Worm (Caenorhabditis elegans) whole organism, mixed stage, embryonic: Measurements from ENCODE around the gene bcl-7.

Source experiments
- M03D4.4 ChIP-seq: sonication (generic microtip); optimal IDR thresholded peaks from 2 replicates; lab custom pipeline; 2017; ENCODE audit warnings: mild to moderate bottlenecking, missing genetic modification characterization, missing compliant biosample characterization
- bed-3 ChIP-seq: fragments of 200-800 bp; sonication (Bioruptor generic); optimal IDR thresholded peaks from 3 replicates; lab custom pipeline; 2018; ENCODE audit warnings: mild to moderate bottlenecking, missing genetic modification characterization, moderate library complexity, missing compliant biosample characterization
- blmp-1 ChIP-seq: fragments of 150-350 bp; optimal IDR thresholded peaks from 2 replicates; lab custom pipeline; 2014; ENCODE audit warnings: missing biosample characterization, missing genetic modification characterization
- ceh-39 ChIP-seq: fragments of 150-350 bp; optimal IDR thresholded peaks from 2 replicates; lab custom pipeline; 2014; ENCODE audit warnings: missing biosample characterization, missing genetic modification characterization
- ceh-43 ChIP-seq: fragments of 200-800 bp; sonication (Bioruptor generic); optimal IDR thresholded peaks from 2 replicates; lab custom pipeline; 2018; ENCODE audit warnings: mild to moderate bottlenecking, missing genetic modification characterization, moderate library complexity, missing compliant biosample characterization
- ceh-83 ChIP-seq: fragments of 200-800 bp; sonication (Bioruptor generic); optimal IDR thresholded peaks from 2 replicates; lab custom pipeline; 2018; ENCODE audit warnings: mild to moderate bottlenecking, missing genetic modification characterization, missing compliant biosample characterization
- ces-1 ChIP-seq: fragments of 150-350 bp; optimal IDR thresholded peaks from 2 replicates; lab custom pipeline; 2014; ENCODE audit warnings: missing biosample characterization, missing genetic modification reagents, missing genetic modification characterization
- cnd-1 ChIP-seq: fragments of 200-800 bp; sonication (Bioruptor generic); optimal IDR thresholded peaks from 2 replicates; lab custom pipeline; 2018; ENCODE audit warnings: mild to moderate bottlenecking, missing genetic modification characterization, missing compliant biosample characterization
- drap-1 ChIP-seq: fragments of 200-800 bp; sonication (Bioruptor generic); optimal IDR thresholded peaks from 3 replicates; lab custom pipeline; 2018; ENCODE audit warnings: mild to moderate bottlenecking, missing genetic modification characterization, missing compliant biosample characterization
- elt-1 ChIP-seq: sonication (generic microtip); optimal IDR thresholded peaks from 2 replicates; lab custom pipeline; 2017; ENCODE audit warnings: missing genetic modification characterization, mild to moderate bottlenecking, missing compliant biosample characterization, antibody characterized with exemption, moderate library complexity, borderline replicate concordance; ENCODE audit not compliant: insufficient read depth
- elt-3 ChIP-seq: fragments of 150-350 bp; optimal IDR thresholded peaks from 2 replicates; lab custom pipeline; 2014; ENCODE audit warnings: missing biosample characterization, missing genetic modification characterization
- flh-1 ChIP-seq: fragments of 200-800 bp; sonication (Bioruptor generic); optimal IDR thresholded peaks from 2 replicates; lab custom pipeline; 2018; ENCODE audit warnings: mild to moderate bottlenecking, missing genetic modification characterization, moderate library complexity, missing compliant biosample characterization
- ham-2 ChIP-seq: fragments of 200-800 bp; sonication (Bioruptor generic); optimal IDR thresholded peaks from 2 replicates; lab custom pipeline; 2018; ENCODE audit warnings: mild to moderate bottlenecking, missing genetic modification characterization, missing compliant biosample characterization
- hlh-1 ChIP-seq: fragments of 150-350 bp; optimal IDR thresholded peaks from 2 replicates; lab custom pipeline; 2014; ENCODE audit warnings: missing biosample characterization, missing genetic modification reagents, missing genetic modification characterization
- lin-13 ChIP-seq: fragments of 150-350 bp; optimal IDR thresholded peaks from 2 replicates; lab custom pipeline; 2014; ENCODE audit warnings: missing biosample characterization, missing genetic modification characterization
- lin-32 ChIP-seq: fragments of 200-800 bp; sonication (Bioruptor generic); optimal IDR thresholded peaks from 2 replicates; lab custom pipeline; 2018; ENCODE audit warnings: mild to moderate bottlenecking, missing genetic modification characterization, missing compliant biosample characterization
- mab-5 ChIP-seq: fragments of 150-350 bp; optimal IDR thresholded peaks from 2 replicates; lab custom pipeline; 2014; ENCODE audit warnings: missing biosample characterization, missing genetic modification characterization
- mep-1 ChIP-seq: fragments of 150-350 bp; optimal IDR thresholded peaks from 2 replicates; lab custom pipeline; 2017; ENCODE audit warnings: missing biosample characterization, missing genetic modification reagents, missing genetic modification characterization, inconsistent platforms
- nhr-2 ChIP-seq: fragments of 150-350 bp; optimal IDR thresholded peaks from 2 replicates; lab custom pipeline; 2014; ENCODE audit warnings: missing biosample characterization, missing genetic modification characterization
- nhr-237 ChIP-seq: fragments of 150-350 bp; optimal IDR thresholded peaks from 2 replicates; lab custom pipeline; 2014; ENCODE audit warnings: missing biosample characterization, missing genetic modification characterization
- nhr-28 ChIP-seq: fragments of 150-350 bp; optimal IDR thresholded peaks from 2 replicates; lab custom pipeline; 2014; ENCODE audit warnings: missing biosample characterization, missing genetic modification characterization
- nhr-76 ChIP-seq: sonication (generic microtip); optimal IDR thresholded peaks from 2 replicates; lab custom pipeline; 2017; ENCODE audit warnings: missing biosample characterization, missing genetic modification characterization
- pha-4 ChIP-seq: fragments of 150-350 bp; optimal IDR thresholded peaks from 2 replicates; lab custom pipeline; 2018; ENCODE audit warnings: missing biosample characterization, missing genetic modification reagents, missing genetic modification characterization
- snpc-4 ChIP-seq: fragments of 150-350 bp; optimal IDR thresholded peaks from 2 replicates; lab custom pipeline; 2014; ENCODE audit warnings: missing biosample characterization, missing genetic modification characterization
- sptf-1 ChIP-seq: sonication (generic microtip); optimal IDR thresholded peaks from 2 replicates; lab custom pipeline; 2017; ENCODE audit warnings: mild to moderate bottlenecking, missing genetic modification characterization, moderate library complexity, missing compliant biosample characterization
- tbx-8 ChIP-seq: fragments of 200-800 bp; sonication (Bioruptor generic); optimal IDR thresholded peaks from 2 replicates; lab custom pipeline; 2018; ENCODE audit warnings: mild to moderate bottlenecking, missing genetic modification characterization, moderate library complexity, missing compliant biosample characterization
- unc-120 ChIP-seq: sonication (generic microtip); optimal IDR thresholded peaks from 2 replicates; lab custom pipeline; 2017; ENCODE audit warnings: missing genetic modification characterization, missing compliant biosample characterization; ENCODE audit not compliant: poor library complexity, severe bottlenecking
- unc-39 ChIP-seq: fragments of 150-350 bp; optimal IDR thresholded peaks from 2 replicates; lab custom pipeline; 2014; ENCODE audit warnings: missing biosample characterization, missing genetic modification characterization
- unc-62 ChIP-seq: fragments of 150-350 bp; optimal IDR thresholded peaks from 2 replicates; lab custom pipeline; 2014; ENCODE audit warnings: missing biosample characterization, missing genetic modification reagents, missing genetic modification characterization
- zip-8 ChIP-seq: fragments of 150-350 bp; optimal IDR thresholded peaks from 2 replicates; lab custom pipeline; 2014; ENCODE audit warnings: missing biosample characterization, missing genetic modification characterization
- ztf-11 ChIP-seq: fragments of 150-350 bp; optimal IDR thresholded peaks from 2 replicates; lab custom pipeline; 2014; ENCODE audit warnings: missing biosample characterization, missing genetic modification characterization

bcl-7 gene

DNA sequence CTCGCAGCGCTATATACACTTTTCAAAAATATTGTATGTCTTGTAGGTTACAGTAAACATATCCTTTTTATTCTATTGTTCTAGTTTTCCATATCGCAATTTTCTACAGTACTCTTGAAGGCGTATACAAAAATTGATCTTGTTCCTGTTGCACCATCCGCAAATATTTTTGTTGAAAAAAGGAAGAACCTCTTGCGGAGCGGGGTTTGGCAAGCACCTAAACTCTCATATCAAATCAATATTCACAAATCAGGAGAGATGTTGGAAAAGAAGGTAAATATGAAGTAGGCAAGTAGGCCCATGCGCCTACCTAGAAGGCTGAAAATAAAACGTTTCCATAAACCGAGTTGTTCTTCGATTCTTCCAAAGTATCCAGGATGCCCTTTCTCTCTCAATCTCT, 41.9 kb upstream of the bcl-7 start, which contains the start of gene C28H8.5:
Gene C28H8.5, plus strand, starts transcription at position 301 of the 400 bp plus-strand sequence.
- TF ChIP-seq tbx-8 (GFP tag; lab: Kevin White, UChicago), result no peak
- TF ChIP-seq nhr-2 (tag; lab: Kevin White, UChicago), result no peak
- no peak for TF ChIP-seq lin-32 (GFP tag; lab: Kevin White, UChicago)
- no peak for TF ChIP-seq nhr-237 (tag; lab: Kevin White, UChicago)
- TF ChIP-seq lin-13 (tag; lab: Kevin White, UChicago), result no peak
- no peak for TF ChIP-seq drap-1 (GFP tag; lab: Kevin White, UChicago)
- TF ChIP-seq hlh-1 (tag; lab: Kevin White, UChicago), result no peak

DNA sequence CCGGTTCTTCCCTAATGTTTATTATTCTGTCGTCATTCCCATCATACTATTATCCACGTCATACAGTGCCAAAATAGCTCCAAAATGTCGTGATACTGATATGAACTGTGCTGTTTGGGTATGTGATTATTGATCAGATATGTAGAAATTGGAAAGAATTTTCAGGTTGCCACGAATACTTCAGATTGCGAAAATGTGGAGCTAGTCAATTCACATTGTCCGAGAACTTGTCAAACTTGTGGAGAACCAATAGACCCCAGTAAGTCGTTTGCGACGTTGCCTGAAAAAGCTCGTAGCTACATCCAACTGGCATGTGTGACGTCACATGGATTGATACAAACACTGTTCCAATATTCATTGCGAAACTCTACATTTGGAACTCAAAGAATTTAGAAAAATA, 41.4 kb upstream of the bcl-7 start:
- TF ChIP-seq blmp-1 (tag; lab: Kevin White, UChicago) (no peak), pha-4 (tag; lab: Kevin White, UChicago) (no peak), unc-39 (tag; lab: Kevin White, UChicago) (no peak), snpc-4 (tag; lab: Kevin White, UChicago) (no peak), ceh-39 (tag; lab: Kevin White, UChicago) (no peak), tbx-8 (GFP tag; lab: Kevin White, UChicago) (no peak), nhr-2 (tag; lab: Kevin White, UChicago) (no peak), ces-1 (no peak), nhr-76 (no peak), unc-120 (no peak), M03D4.4 (no peak), drap-1 (GFP tag; lab: Kevin White, UChicago) (no peak), ztf-11 (tag; lab: Kevin White, UChicago) (no peak), lin-13 (tag; lab: Kevin White, UChicago) (no peak), mep-1 (tag; lab: Kevin White, UChicago) (no peak), lin-32 (GFP tag; lab: Kevin White, UChicago) (no peak)

DNA sequence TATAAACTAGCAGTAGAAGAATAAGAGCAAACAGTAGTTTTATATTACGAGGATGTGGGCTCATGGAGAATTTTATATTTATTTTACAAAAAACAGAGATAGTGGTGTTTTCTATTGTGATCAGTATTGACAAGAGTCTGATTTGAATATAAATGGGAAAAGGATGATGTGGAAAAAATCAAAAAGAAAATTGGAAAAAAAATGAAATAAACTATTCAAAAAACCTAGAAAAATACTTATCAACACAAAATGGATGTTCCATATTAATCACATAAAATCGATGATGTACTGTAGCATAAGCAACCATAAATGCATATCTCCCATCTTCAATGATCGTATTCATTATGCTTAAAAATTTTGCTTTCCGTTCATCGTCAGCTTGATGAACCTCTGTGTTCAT, 39.0 kb upstream of the bcl-7 start, which contains the start of gene C28H8.7:
Gene C28H8.7, minus strand, starts transcription at position 101 of the 400 bp plus-strand sequence.
- TF ChIP-seq pha-4 (tag; lab: Kevin White, UChicago) (no peak), M03D4.4 (no peak), ceh-83 (GFP tag; lab: Kevin White, UChicago) (no peak), nhr-76 (no peak), elt-1 (tag; lab: Kevin White, UChicago) (no peak), unc-62 (GFP tag; lab: Kevin White, UChicago) (no peak), cnd-1 (tag; lab: Kevin White, UChicago) (no peak), ztf-11 (tag; lab: Kevin White, UChicago) (no peak), bed-3 (GFP tag; lab: Kevin White, UChicago) (no peak), nhr-2 (tag; lab: Kevin White, UChicago) (no peak), lin-32 (GFP tag; lab: Kevin White, UChicago) (no peak)

DNA sequence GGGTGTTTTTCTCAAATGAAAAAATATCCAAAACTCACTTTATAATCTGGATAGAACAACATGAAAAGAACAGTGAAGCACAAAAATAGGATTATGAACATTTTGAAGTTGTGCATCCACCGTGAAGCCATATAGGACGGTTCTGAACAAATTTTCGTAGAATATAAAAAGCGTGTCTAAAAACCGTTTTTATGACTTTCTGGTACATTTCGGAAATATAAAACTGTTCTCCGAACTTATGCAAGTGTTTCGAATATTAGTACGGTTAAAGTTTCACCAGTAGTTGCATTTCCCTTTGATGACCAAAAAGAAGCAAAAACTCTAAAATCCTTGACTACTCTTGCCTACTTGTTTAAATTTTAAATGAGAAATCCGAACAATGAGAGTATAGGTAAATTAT, 37.2 kb upstream of the bcl-7 start, which contains the start of gene C28H8.8:
Gene C28H8.8, minus strand, starts transcription at position 101 of the 400 bp plus-strand sequence.
- TF ChIP-seq lin-32 (GFP tag; lab: Kevin White, UChicago), result no peak
- no peak for TF ChIP-seq unc-62 (GFP tag; lab: Kevin White, UChicago)
- no peak for TF ChIP-seq bed-3 (GFP tag; lab: Kevin White, UChicago)
- TF ChIP-seq nhr-237 (tag; lab: Kevin White, UChicago), result no peak
- TF ChIP-seq ceh-83 (GFP tag; lab: Kevin White, UChicago), result no peak
- TF ChIP-seq zip-8, result no peak

DNA sequence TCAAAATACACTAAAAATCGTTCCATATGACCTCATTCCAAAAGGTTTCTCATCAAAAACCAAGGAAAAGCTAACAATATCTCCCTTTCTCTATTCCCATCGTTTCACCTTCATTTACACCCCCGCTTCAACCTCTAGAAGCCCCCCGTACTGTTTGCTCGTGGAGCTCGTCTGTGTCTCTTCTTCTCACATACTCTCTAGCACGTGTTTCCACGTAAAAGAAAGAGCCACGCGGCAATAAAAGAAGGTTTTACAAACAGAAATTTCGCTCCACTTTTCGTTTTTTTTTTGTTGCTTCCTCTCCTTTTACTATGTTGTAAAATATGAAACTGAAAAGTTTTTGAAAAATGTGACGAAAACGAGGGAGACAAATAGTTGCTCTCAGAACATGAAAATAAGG, 33.0 kb upstream of the bcl-7 start:
- TF ChIP-seq tbx-8 (GFP tag; lab: Kevin White, UChicago), result no peak
- no peak for TF ChIP-seq drap-1 (GFP tag; lab: Kevin White, UChicago)
- TF ChIP-seq mab-5, result no peak
- no peak for TF ChIP-seq mep-1 (tag; lab: Kevin White, UChicago)
- no peak for TF ChIP-seq ceh-83 (GFP tag; lab: Kevin White, UChicago)
- TF ChIP-seq unc-62 (GFP tag; lab: Kevin White, UChicago), result no peak
- no peak for TF ChIP-seq flh-1 (GFP tag; lab: Kevin White, UChicago)
- no peak for TF ChIP-seq ceh-39 (tag; lab: Kevin White, UChicago)
- no peak for TF ChIP-seq elt-1 (tag; lab: Kevin White, UChicago)
- no peak for TF ChIP-seq nhr-2 (tag; lab: Kevin White, UChicago)
- no peak for TF ChIP-seq cnd-1 (tag; lab: Kevin White, UChicago)
- TF ChIP-seq sptf-1, result no peak
- no peak for TF ChIP-seq nhr-28 (tag; lab: Kevin White, UChicago)
- no peak for TF ChIP-seq snpc-4 (tag; lab: Kevin White, UChicago)
- no peak for TF ChIP-seq elt-3 (tag; lab: Kevin White, UChicago)
- TF ChIP-seq ham-2 (GFP tag; lab: Kevin White, UChicago), result no peak
- no peak for TF ChIP-seq ceh-43 (GFP tag; lab: Kevin White, UChicago)
